Worm (Caenorhabditis elegans): ENCODE measurements around the gene scly-1.

The scly-1 gene

ce11 chrII:6281002-6281401, at the start of gene scly-1:
TSS of gene scly-1 (minus strand) at chrII:6281102.
- TF ChIP-seq pes-1 (GFP tag; IDR thresholded peaks at IDR 0.05) (no peak), ceh-36 (tag; optimal IDR thresholded peaks at IDR 0.05) (no peak), hmg-4 (GFP tag; optimal IDR thresholded peaks at IDR 0.05) (no peak), tbx-37 (GFP tag; conservative IDR thresholded peaks at IDR 0.05) (no peak), aly-1 (tag; optimal IDR thresholded peaks at IDR 0.05) (no peak), flt-1 (GFP tag; IDR thresholded peaks at IDR 0.05) (no peak), ets-7 (tag; optimal IDR thresholded peaks at IDR 0.05) (no peak), B0310.2 (tag; optimal IDR thresholded peaks at IDR 0.05) (no peak), tbx-11 (GFP tag; IDR thresholded peaks at IDR 0.05) (no peak), F13C5.2 (tag; optimal IDR thresholded peaks at IDR 0.05) (no peak), ama-1 (optimal IDR thresholded peaks at IDR 0.05) (no peak), hnd-1 (tag; optimal IDR thresholded peaks at IDR 0.05) (no peak), hmbx-1 (tag; optimal IDR thresholded peaks at IDR 0.05) (no peak), tra-4 (tag; optimal IDR thresholded peaks at IDR 0.05) (no peak)

- TF ChIP-seq B0310.2 (tag; optimal IDR thresholded peaks at IDR 0.05): no peak
- no peak for TF ChIP-seq sea-1 (GFP tag; conservative IDR thresholded peaks at IDR 0.05)
- TF ChIP-seq ceh-13 (GFP tag; optimal IDR thresholded peaks at IDR 0.05): no peak
- no peak for TF ChIP-seq pes-1 (GFP tag; IDR thresholded peaks at IDR 0.05)
- TF ChIP-seq ama-1 (optimal IDR thresholded peaks at IDR 0.05): no peak
Measured at ce11 chrII:6328672-6329071, 47.8 kb upstream of the scly-1 start.

ce11 chrII:6327317-6327716, 46.4 kb upstream of the scly-1 start:
- TF ChIP-seq ceh-13 (GFP tag; optimal IDR thresholded peaks at IDR 0.05) (no peak), sea-1 (GFP tag; conservative IDR thresholded peaks at IDR 0.05) (no peak), hnd-1 (tag; optimal IDR thresholded peaks at IDR 0.05) (no peak), ceh-36 (tag; optimal IDR thresholded peaks at IDR 0.05) (no peak), ets-7 (tag; optimal IDR thresholded peaks at IDR 0.05) (no peak), scrt-1 (GFP tag; IDR thresholded peaks at IDR 0.05) (no peak), tbx-11 (GFP tag; IDR thresholded peaks at IDR 0.05) (no peak), tbx-37 (GFP tag; conservative IDR thresholded peaks at IDR 0.05) (no peak), hmbx-1 (tag; optimal IDR thresholded peaks at IDR 0.05) (no peak), aly-1 (tag; optimal IDR thresholded peaks at IDR 0.05) (no peak), F13C5.2 (tag; optimal IDR thresholded peaks at IDR 0.05) (no peak), tra-4 (tag; optimal IDR thresholded peaks at IDR 0.05) (no peak), flt-1 (GFP tag; IDR thresholded peaks at IDR 0.05) (no peak), ama-1 (optimal IDR thresholded peaks at IDR 0.05) (no peak), hmg-4 (GFP tag; optimal IDR thresholded peaks at IDR 0.05) (no peak), B0310.2 (tag; optimal IDR thresholded peaks at IDR 0.05) (no peak), pes-1 (GFP tag; IDR thresholded peaks at IDR 0.05) (no peak)

- no peak for TF ChIP-seq tra-4 (tag; optimal IDR thresholded peaks at IDR 0.05)
- TF ChIP-seq scrt-1 (GFP tag; IDR thresholded peaks at IDR 0.05): no peak
- no peak for TF ChIP-seq ceh-36 (tag; optimal IDR thresholded peaks at IDR 0.05)
- no peak for TF ChIP-seq flt-1 (GFP tag; IDR thresholded peaks at IDR 0.05)
- no peak for TF ChIP-seq tbx-37 (GFP tag; conservative IDR thresholded peaks at IDR 0.05)
- no peak for TF ChIP-seq ceh-13 (GFP tag; optimal IDR thresholded peaks at IDR 0.05)
- TF ChIP-seq F13C5.2 (tag; optimal IDR thresholded peaks at IDR 0.05): no peak
- no peak for TF ChIP-seq ets-7 (tag; optimal IDR thresholded peaks at IDR 0.05)
- TF ChIP-seq tbx-11 (GFP tag; IDR thresholded peaks at IDR 0.05): no peak
- no peak for TF ChIP-seq hnd-1 (tag; optimal IDR thresholded peaks at IDR 0.05)
Measured at ce11 chrII:6324086-6324485, 43.2 kb upstream of the scly-1 start, which contains the start of gene sma-6. TSS of gene sma-6 (plus strand) at chrII:6324484.

ce11 chrII:6322979-6323378, 42.1 kb upstream of the scly-1 start, which contains the start of gene C32D5.4:
TSS of gene C32D5.4 (minus strand) at chrII:6323079.
- TF ChIP-seq B0310.2 (tag; optimal IDR thresholded peaks at IDR 0.05) (no peak), tbx-37 (GFP tag; conservative IDR thresholded peaks at IDR 0.05) (no peak), ama-1 (optimal IDR thresholded peaks at IDR 0.05) (no peak), aly-1 (tag; optimal IDR thresholded peaks at IDR 0.05) (no peak), F13C5.2 (tag; optimal IDR thresholded peaks at IDR 0.05) (no peak), pes-1 (GFP tag; IDR thresholded peaks at IDR 0.05) (no peak), ceh-36 (tag; optimal IDR thresholded peaks at IDR 0.05) (no peak), hnd-1 (tag; optimal IDR thresholded peaks at IDR 0.05) (no peak), scrt-1 (GFP tag; IDR thresholded peaks at IDR 0.05) (no peak), ceh-13 (GFP tag; optimal IDR thresholded peaks at IDR 0.05) (no peak), tra-4 (tag; optimal IDR thresholded peaks at IDR 0.05) (no peak), tbx-11 (GFP tag; IDR thresholded peaks at IDR 0.05) (no peak), flt-1 (GFP tag; IDR thresholded peaks at IDR 0.05) (no peak), hmg-4 (GFP tag; optimal IDR thresholded peaks at IDR 0.05) (no peak), sea-1 (GFP tag; conservative IDR thresholded peaks at IDR 0.05) (no peak), hmbx-1 (tag; optimal IDR thresholded peaks at IDR 0.05) (no peak), ets-7 (tag; optimal IDR thresholded peaks at IDR 0.05) (no peak)

ce11 chrII:6322081-6322480, 41.2 kb upstream of the scly-1 start:
- TF ChIP-seq pes-1 (GFP tag; IDR thresholded peaks at IDR 0.05) (no peak), ets-7 (tag; optimal IDR thresholded peaks at IDR 0.05) (no peak), hnd-1 (tag; optimal IDR thresholded peaks at IDR 0.05) (no peak), B0310.2 (tag; optimal IDR thresholded peaks at IDR 0.05) (no peak), tbx-11 (GFP tag; IDR thresholded peaks at IDR 0.05) (no peak), F13C5.2 (tag; optimal IDR thresholded peaks at IDR 0.05) (no peak), ceh-36 (tag; optimal IDR thresholded peaks at IDR 0.05) (no peak), tra-4 (tag; optimal IDR thresholded peaks at IDR 0.05) (no peak), sea-1 (GFP tag; conservative IDR thresholded peaks at IDR 0.05) (no peak)

- no peak for TF ChIP-seq ceh-13 (GFP tag; optimal IDR thresholded peaks at IDR 0.05)
- TF ChIP-seq F13C5.2 (tag; optimal IDR thresholded peaks at IDR 0.05): no peak
- no peak for TF ChIP-seq aly-1 (tag; optimal IDR thresholded peaks at IDR 0.05)
- TF ChIP-seq ama-1 (optimal IDR thresholded peaks at IDR 0.05): no peak
- no peak for TF ChIP-seq sea-1 (GFP tag; conservative IDR thresholded peaks at IDR 0.05)
- TF ChIP-seq B0310.2 (tag; optimal IDR thresholded peaks at IDR 0.05): no peak
- TF ChIP-seq scrt-1 (GFP tag; IDR thresholded peaks at IDR 0.05): no peak
- TF ChIP-seq hmg-4 (GFP tag; optimal IDR thresholded peaks at IDR 0.05): no peak
- TF ChIP-seq tra-4 (tag; optimal IDR thresholded peaks at IDR 0.05): no peak
- TF ChIP-seq tbx-11 (GFP tag; IDR thresholded peaks at IDR 0.05): no peak
- TF ChIP-seq pes-1 (GFP tag; IDR thresholded peaks at IDR 0.05): no peak
- TF ChIP-seq flt-1 (GFP tag; IDR thresholded peaks at IDR 0.05): no peak
- TF ChIP-seq hmbx-1 (tag; optimal IDR thresholded peaks at IDR 0.05): no peak
- no peak for TF ChIP-seq tbx-37 (GFP tag; conservative IDR thresholded peaks at IDR 0.05)
- TF ChIP-seq ets-7 (tag; optimal IDR thresholded peaks at IDR 0.05): no peak
- no peak for TF ChIP-seq ceh-36 (tag; optimal IDR thresholded peaks at IDR 0.05)
- no peak for TF ChIP-seq hnd-1 (tag; optimal IDR thresholded peaks at IDR 0.05)
Measured at ce11 chrII:6320655-6321388, 39.9 kb upstream of the scly-1 start, which contains the start of gene efr-3. TSS of gene efr-3 (minus strand) at chrII:6321159.

All from whole organism, early embryonic.